Worm (Caenorhabditis elegans) whole organism, early embryonic: ENCODE measurements around the gene M163.5.

Experiments
- B0310.2 ChIP-seq: sonication (generic microtip); optimal IDR thresholded peaks from 2 replicates; lab custom pipeline; 2016; ENCODE audit warnings: mild to moderate bottlenecking, missing genetic modification characterization, missing compliant biosample characterization
- F13C5.2 ChIP-seq: sonication (generic microtip); optimal IDR thresholded peaks from 2 replicates; lab custom pipeline; 2017; ENCODE audit warnings: mild to moderate bottlenecking, missing genetic modification characterization, inconsistent platforms, missing compliant biosample characterization
- ama-1 ChIP-seq: fragments of 150-350 bp; optimal IDR thresholded peaks from 2 replicates; lab custom pipeline; 2014
- ceh-13 ChIP-seq: fragments of 200-800 bp; sonication (Bioruptor generic); optimal IDR thresholded peaks from 2 replicates; lab custom pipeline; 2018; ENCODE audit warnings: mild to moderate bottlenecking, missing genetic modification characterization, missing compliant biosample characterization
- flt-1 ChIP-seq: fragments of 200-800 bp; sonication (Bioruptor generic); IDR thresholded peaks from 2 replicates; pipeline ENCODE4 v1.3.6; 2022; ENCODE audit warnings: missing genetic modification characterization, missing compliant biosample characterization

ce11 chrX:14466532-14466931 is 7.3 kb upstream of the M163.5 start, which contains the start of gene M163.21:
- no peak for TF ChIP-seq ceh-13 (GFP tag; lab: Kevin White, UChicago)
- no peak for TF ChIP-seq ama-1 (lab: Kevin White, UChicago)
- TF ChIP-seq F13C5.2: no peak
- TF ChIP-seq B0310.2 (tag; lab: Kevin White, UChicago): no peak
- no peak for TF ChIP-seq flt-1 (GFP tag; lab: Robert Waterston, UW)
